Fruit fly (Drosophila melanogaster) whole organism, adult: ENCODE measurements around the gene RpS28a.

ENCODE experiments used
- CG12768 ChIP-seq: fragments of 200-800 bp; sonication (Bioruptor generic); optimal IDR thresholded peaks from 2 replicates; lab custom pipeline; 2017; ENCODE audit warnings: missing biosample characterization, missing genetic modification characterization, mild to moderate bottlenecking, moderate library complexity, missing genetic modification reagents
- CG5204 ChIP-seq: fragments of 200-800 bp; sonication (Bioruptor generic); optimal IDR thresholded peaks from 2 replicates; lab custom pipeline; 2016; ENCODE audit warnings: missing biosample characterization, missing genetic modification characterization
- cnc ChIP-seq, 2 experiments: fragments of >200 bp; optimal IDR thresholded peaks; 2 replicates each; lab custom pipeline; 2017
- kay ChIP-seq: fragments of 200-800 bp; sonication (Bioruptor generic); peaks from one replicate; lab custom pipeline; 2016; ENCODE audit warnings: missing biosample characterization, missing genetic modification characterization, borderline replicate concordance

dm6 chr3R:30063704-30064103 lies 41.3 kb upstream of the RpS28a start:
- TF ChIP-seq cnc (optimal IDR thresholded peaks at IDR 0.05; lab: Kevin White, UChicago) (no peak), CG5204 (no peak), CG12768 (no peak), kay (GFP tag; lab: Kevin White, UChicago) (no peak)
